Worm (Caenorhabditis elegans): ENCODE results near the gene ubc-26.
A peak's percentile ranks its signal among the peaks of the same experiment; 100 is the strongest.

ubc-26 gene

ce11 chrII:2866541-2867124 lies 33.5 kb downstream of the ubc-26 start, which contains the start of the genes Y110A2AL.9 and Y110A2AL.3:
Y110A2AL.9 (minus strand) TSS chrII:2866641.
Y110A2AL.3 (plus strand) TSS chrII:2867074.
- TF ChIP-seq D1046.2 (GFP tag; IDR thresholded peaks at IDR 0.05) = no peak

DNA sequence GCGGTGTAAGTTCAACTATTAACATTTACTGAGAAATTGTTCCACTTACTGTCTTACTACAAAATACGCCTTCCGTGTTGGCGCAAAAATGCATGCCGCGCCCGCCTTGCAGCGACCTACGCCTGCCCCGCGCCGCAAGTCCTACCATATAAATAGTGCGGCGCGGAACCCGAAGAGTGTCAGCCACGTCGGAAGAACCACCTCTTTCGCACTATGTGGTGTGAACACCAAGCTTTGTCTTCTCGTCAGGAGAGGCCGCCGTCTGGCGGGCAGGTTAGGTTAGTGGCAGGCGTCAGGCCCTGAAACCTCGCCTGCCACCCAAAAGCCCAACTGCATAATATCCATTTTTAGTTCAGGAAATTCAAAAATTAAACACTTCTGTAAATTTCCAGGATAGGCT lies 34.8 kb downstream of the ubc-26 start:
- TF ChIP-seq egl-27 (tag; optimal IDR thresholded peaks at IDR 0.05) (no peak), nhr-25 (tag; optimal IDR thresholded peaks at IDR 0.05; ENCODE audit: borderline replicate concordance, insufficient read depth) (no peak), ama-1 (optimal IDR thresholded peaks at IDR 0.05) (no peak), zfp-3 (GFP tag; conservative IDR thresholded peaks at IDR 0.05) (no peak), Y75B8A.6 (GFP tag; IDR thresholded peaks at IDR 0.05) (no peak), aha-1 (tag) (peak; percentile 15), fos-1 (tag; optimal IDR thresholded peaks at IDR 0.05) (no peak), D1046.2 (GFP tag; IDR thresholded peaks at IDR 0.05) (0 out of 2 replicates have a peak, but pooled peaks have one; percentile 28), F44E2.7 (GFP tag; IDR thresholded peaks at IDR 0.05) (no peak), nhr-41 (GFP tag; IDR thresholded peaks at IDR 0.05) (no peak), lin-1 (GFP tag; IDR thresholded peaks at IDR 0.05) (no peak), dmd-6 (GFP tag; IDR thresholded peaks at IDR 0.05) (no peak), F10B5.3 (tag; optimal IDR thresholded peaks at IDR 0.05) (no peak), ztf-11 (tag; optimal IDR thresholded peaks at IDR 0.05) (no peak), cey-2 (tag; optimal IDR thresholded peaks at IDR 0.05; ENCODE audit: borderline replicate concordance, insufficient read depth) (no peak), Y105C5A.15 (GFP tag; IDR thresholded peaks at IDR 0.05) (no peak), set-16 (GFP tag; IDR thresholded peaks at IDR 0.05) (peak; percentile 66), ZK337.2 (GFP tag; IDR thresholded peaks at IDR 0.05) (no peak), hlh-11 (tag; optimal IDR thresholded peaks at IDR 0.05) (no peak), nhr-237 (tag; optimal IDR thresholded peaks at IDR 0.05) (no peak)

ce11 chrII:2864229-2864628 lies 35.9 kb downstream of the ubc-26 start, which contains the start of gene Y110A2AL.5:
Y110A2AL.5 (plus strand) TSS chrII:2864529.
- TF ChIP-seq tra-1 (GFP tag; IDR thresholded peaks at IDR 0.05) (no peak), lin-15B (tag; optimal IDR thresholded peaks at IDR 0.05) (no peak), nhr-11 (tag; optimal IDR thresholded peaks at IDR 0.05) (no peak), Y75B8A.6 (GFP tag; IDR thresholded peaks at IDR 0.05) (no peak), nhr-48 (tag; optimal IDR thresholded peaks at IDR 0.05) (no peak), duxl-1 (tag; optimal IDR thresholded peaks at IDR 0.05; ENCODE audit: poor library complexity) (no peak), mdt-29 (GFP tag; IDR thresholded peaks at IDR 0.05) (no peak), jun-1 (tag; optimal IDR thresholded peaks at IDR 0.05) (no peak), zfp-2 (tag; optimal IDR thresholded peaks at IDR 0.05) (no peak), mdl-1 (tag; optimal IDR thresholded peaks at IDR 0.05) (no peak), zip-2 (tag; optimal IDR thresholded peaks at IDR 0.05) (no peak)

ce11 chrII:2862557-2863035 lies 37.6 kb downstream of the ubc-26 start:
- TF ChIP-seq aha-1 (tag) (peak; percentile 92), sdz-12 (GFP tag; optimal IDR thresholded peaks at IDR 0.05) (no peak), unc-39 (tag; optimal IDR thresholded peaks at IDR 0.05) (no peak)

DNA sequence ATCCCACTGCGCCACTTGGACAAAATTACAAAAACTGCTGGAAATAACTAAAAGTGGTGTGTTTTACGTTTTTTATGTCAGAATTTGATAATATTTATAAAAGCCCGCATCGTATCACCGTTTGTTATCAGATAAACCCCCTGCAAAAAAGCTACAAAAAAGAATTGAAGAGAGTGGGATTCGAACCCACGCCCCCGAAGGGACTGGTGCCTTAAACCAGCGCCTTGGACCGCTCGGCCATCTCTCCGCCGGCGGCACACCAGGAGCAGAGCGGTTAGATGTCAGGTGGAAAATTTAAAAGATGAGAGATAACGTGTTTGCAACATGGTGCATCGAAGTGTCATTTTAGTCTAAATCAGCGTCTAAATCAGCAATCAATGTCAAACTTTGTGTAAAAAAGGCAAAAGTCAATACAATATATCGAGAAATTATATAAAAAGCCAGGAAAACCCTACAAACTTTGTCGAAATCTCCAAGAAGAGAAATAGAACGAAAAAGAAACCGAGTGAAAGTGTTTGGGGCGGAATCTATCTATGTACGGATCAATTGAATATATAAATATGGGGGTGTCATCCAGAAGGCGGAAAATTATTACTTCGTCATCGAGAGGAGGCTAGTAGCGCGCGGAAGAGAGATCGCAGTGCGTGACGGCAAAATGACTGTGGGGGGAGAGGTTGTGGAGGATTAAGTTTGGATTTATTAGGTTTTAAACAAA lies 38.6 kb downstream of the ubc-26 start:
- no peak for TF ChIP-seq madf-9 (GFP tag; conservative IDR thresholded peaks at IDR 0.05)
- TF ChIP-seq Y105C5A.15 (GFP tag; IDR thresholded peaks at IDR 0.05) = peak; percentile 30; the same call in 1 of the 2 replicates
- TF ChIP-seq daf-12 (tag; optimal IDR thresholded peaks at IDR 0.05) = no peak
- TF ChIP-seq hlh-11 (tag; optimal IDR thresholded peaks at IDR 0.05) = peak; percentile 14
- TF ChIP-seq skn-1 (tag; optimal IDR thresholded peaks at IDR 0.05) = no peak
- TF ChIP-seq Y48G9A.11 (GFP tag; IDR thresholded peaks at IDR 0.05) = 0 out of 2 replicates have a peak, but pooled peaks have one; percentile 33
- no peak for TF ChIP-seq dmd-9 (GFP tag; IDR thresholded peaks at IDR 0.05)
- no peak for TF ChIP-seq Y5F2A.4 (GFP tag; optimal IDR thresholded peaks at IDR 0.05)
- peak; percentile 72 for TF ChIP-seq vab-7 (GFP tag; IDR thresholded peaks at IDR 0.05)
- TF ChIP-seq mdl-1 (tag; optimal IDR thresholded peaks at IDR 0.05) = no peak
- TF ChIP-seq nhr-102 (tag; optimal IDR thresholded peaks at IDR 0.05) = peak; percentile 0
- TF ChIP-seq jun-1 (tag; optimal IDR thresholded peaks at IDR 0.05) = no peak
- no peak for TF ChIP-seq mxl-3 (GFP tag; optimal IDR thresholded peaks at IDR 0.05)
- 0 out of 2 replicates have a peak, but pooled peaks have one; percentile 22 for TF ChIP-seq dmd-6 (GFP tag; IDR thresholded peaks at IDR 0.05)
- no peak for TF ChIP-seq T26A8.4 (GFP tag; IDR thresholded peaks at IDR 0.05)
